Worm (Caenorhabditis elegans) whole organism, early embryonic: ENCODE data around the gene lact-4.

Source experiments
- B0310.2 ChIP-seq: sonication (generic microtip); optimal IDR thresholded peaks from 2 replicates; lab custom pipeline; 2016; ENCODE audit warnings: mild to moderate bottlenecking, missing genetic modification characterization, missing compliant biosample characterization
- F13C5.2 ChIP-seq: sonication (generic microtip); optimal IDR thresholded peaks from 2 replicates; lab custom pipeline; 2017; ENCODE audit warnings: mild to moderate bottlenecking, missing genetic modification characterization, inconsistent platforms, missing compliant biosample characterization
- aly-1 ChIP-seq: sonication (generic microtip); optimal IDR thresholded peaks from 2 replicates; lab custom pipeline; 2016; ENCODE audit warnings: missing genetic modification characterization, missing compliant biosample characterization
- ama-1 ChIP-seq: fragments of 150-350 bp; optimal IDR thresholded peaks from 2 replicates; lab custom pipeline; 2014
- ceh-13 ChIP-seq: fragments of 200-800 bp; sonication (Bioruptor generic); optimal IDR thresholded peaks from 2 replicates; lab custom pipeline; 2018; ENCODE audit warnings: mild to moderate bottlenecking, missing genetic modification characterization, missing compliant biosample characterization
- ceh-36 ChIP-seq: sonication (generic microtip); optimal IDR thresholded peaks from 2 replicates; lab custom pipeline; 2016; ENCODE audit warnings: missing genetic modification characterization, inconsistent platforms, missing compliant biosample characterization
- ets-7 ChIP-seq: sonication (generic microtip); optimal IDR thresholded peaks from 2 replicates; lab custom pipeline; 2016; ENCODE audit warnings: missing genotype, missing genetic modification characterization, missing compliant biosample characterization
- flt-1 ChIP-seq: fragments of 200-800 bp; sonication (Bioruptor generic); IDR thresholded peaks from 2 replicates; pipeline ENCODE4 v1.3.6; 2022; ENCODE audit warnings: missing genetic modification characterization, missing compliant biosample characterization
- hmbx-1 ChIP-seq: sonication (generic microtip); optimal IDR thresholded peaks from 2 replicates; lab custom pipeline; 2016; ENCODE audit warnings: mild to moderate bottlenecking, missing genetic modification characterization, missing compliant biosample characterization
- hmg-4 ChIP-seq: fragments of 200-800 bp; sonication (Bioruptor generic); optimal IDR thresholded peaks from 2 replicates; lab custom pipeline; 2018; ENCODE audit warnings: mild to moderate bottlenecking, missing genetic modification characterization, missing compliant biosample characterization
- hnd-1 ChIP-seq: sonication (generic microtip); optimal IDR thresholded peaks from 2 replicates; lab custom pipeline; 2016; ENCODE audit warnings: missing genetic modification characterization, missing compliant biosample characterization
- pes-1 ChIP-seq: fragments of 200-800 bp; sonication (Bioruptor generic); IDR thresholded peaks from 2 replicates; pipeline ENCODE4 v1.3.6; 2022; ENCODE audit warnings: missing genetic modification reagents, missing genetic modification characterization, missing compliant biosample characterization
- scrt-1 ChIP-seq: fragments of 200-800 bp; sonication (Bioruptor generic); IDR thresholded peaks from 2 replicates; pipeline ENCODE4 v1.3.6; 2022; ENCODE audit warnings: missing genetic modification characterization, missing compliant biosample characterization
- sea-1 ChIP-seq: fragments of 200-800 bp; sonication (Bioruptor generic); conservative IDR thresholded peaks from 2 replicates; pipeline ENCODE4 v1.3.6; 2022; ENCODE audit warnings: missing genetic modification characterization, missing compliant biosample characterization
- tbx-11 ChIP-seq: fragments of 200-800 bp; sonication (Bioruptor generic); IDR thresholded peaks from 2 replicates; pipeline ENCODE4 v1.3.6; 2022; ENCODE audit warnings: missing genetic modification characterization, missing compliant biosample characterization
- tbx-37 ChIP-seq: fragments of 200-800 bp; sonication (Bioruptor generic); conservative IDR thresholded peaks from 2 replicates; pipeline ENCODE4 v1.3.6; 2022; ENCODE audit warnings: missing genetic modification reagents, missing genetic modification characterization, missing compliant biosample characterization
- tra-4 ChIP-seq: sonication (generic microtip); optimal IDR thresholded peaks from 2 replicates; lab custom pipeline; 2017; ENCODE audit warnings: missing genetic modification characterization, missing compliant biosample characterization

Gene lact-4

DNA sequence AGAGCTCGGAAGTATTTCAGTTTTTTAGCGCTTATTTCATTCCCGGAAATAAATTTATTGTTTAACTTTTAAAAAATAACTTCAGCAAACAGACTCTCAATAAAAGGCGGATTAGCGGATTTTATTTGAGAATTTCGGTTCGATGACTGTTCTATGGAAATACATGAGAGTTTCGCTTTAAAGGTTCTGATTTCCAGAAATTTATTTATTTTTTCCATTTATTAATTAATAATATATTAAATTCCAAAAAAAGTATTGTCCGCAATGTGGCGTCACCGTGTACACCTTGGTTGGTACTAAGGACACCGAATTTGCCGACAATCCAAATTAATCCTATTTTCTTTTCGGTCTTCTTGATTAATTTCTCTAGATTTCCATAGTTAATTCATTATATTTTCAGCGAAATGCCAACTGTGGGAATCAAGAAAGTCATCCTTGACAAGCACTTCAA is 15.8 kb downstream of the lact-4 start, which contains the start of gene fars-3:
Gene fars-3 (plus strand): TSS at position 401 of the 451 bp plus-strand sequence.
- peak; percentile 45 for TF ChIP-seq ceh-36
- no peak for TF ChIP-seq hnd-1 (tag; lab: Kevin White, UChicago)
- no peak for TF ChIP-seq hmbx-1 (tag; lab: Kevin White, UChicago)
- no peak for TF ChIP-seq F13C5.2 (tag; lab: Kevin White, UChicago)
- TF ChIP-seq aly-1 (tag; lab: Kevin White, UChicago) = no peak

DNA sequence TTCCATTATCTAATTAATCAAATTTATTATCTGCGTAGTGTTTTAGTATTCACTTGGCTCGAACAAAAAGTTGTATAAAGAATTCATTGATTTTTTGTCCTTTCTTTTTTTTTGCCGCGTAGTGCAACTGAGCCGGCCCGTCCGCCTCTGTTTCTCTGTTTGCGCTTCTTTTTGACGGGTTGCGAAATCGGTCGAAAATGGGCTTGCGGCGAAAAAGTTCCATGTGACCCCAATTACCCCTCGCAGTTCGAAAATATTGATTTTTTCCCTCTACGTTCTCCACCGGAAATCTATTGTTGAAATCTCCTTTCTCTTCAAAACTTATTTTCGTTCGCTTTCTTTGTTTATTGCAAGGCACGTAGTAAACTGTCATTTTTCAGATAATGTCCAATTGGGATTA is 22.8 kb downstream of the lact-4 start, which contains the start of gene zyg-9:
Gene zyg-9 (plus strand): TSS at position 381 of the 400 bp plus-strand sequence.
- TF ChIP-seq B0310.2 (tag; lab: Kevin White, UChicago) = no peak
- no peak for TF ChIP-seq ceh-13 (GFP tag; lab: Kevin White, UChicago)
- no peak for TF ChIP-seq sea-1 (GFP tag; lab: Robert Waterston, UW)

DNA sequence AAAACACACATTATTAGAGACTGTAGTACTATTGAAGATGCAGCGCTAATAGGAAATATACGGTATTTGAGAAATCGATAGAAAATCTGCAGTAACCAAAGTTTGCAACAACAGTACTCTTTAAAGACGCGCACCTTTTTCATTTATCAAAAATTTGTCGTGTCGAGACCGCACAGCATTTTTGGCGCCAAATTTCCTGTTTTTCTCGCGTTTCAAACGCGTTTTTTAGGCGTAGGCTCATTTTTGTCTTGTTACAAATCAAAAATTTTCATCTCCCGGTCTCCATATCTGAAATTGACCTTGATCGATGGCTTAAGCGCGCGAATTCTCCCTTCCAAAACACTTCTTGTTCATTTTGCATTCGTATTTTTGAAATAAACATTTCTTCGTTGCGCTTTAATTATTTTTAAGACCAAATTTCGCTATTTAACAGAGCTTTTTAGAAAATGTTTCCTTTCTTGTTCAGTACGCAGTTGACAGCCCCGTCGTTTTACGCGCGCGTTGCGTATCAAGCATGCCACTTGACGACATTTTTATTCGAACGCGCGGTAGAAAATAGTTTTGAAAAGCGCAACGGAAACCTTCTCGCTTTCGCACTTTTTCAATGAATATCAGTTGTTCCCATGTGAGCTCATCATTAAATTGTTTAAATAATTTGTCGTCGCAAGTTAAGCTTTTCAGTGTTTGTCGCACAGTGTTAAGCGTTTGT is 23.4 kb downstream of the lact-4 start:
- TF ChIP-seq hmg-4 (no peak), flt-1 (GFP tag; lab: Robert Waterston, UW) (no peak), ceh-13 (GFP tag; lab: Kevin White, UChicago) (no peak), tbx-37 (GFP tag; lab: Robert Waterston, UW) (no peak), aly-1 (tag; lab: Kevin White, UChicago) (no peak), hmbx-1 (tag; lab: Kevin White, UChicago) (no peak), tra-4 (tag; lab: Kevin White, UChicago) (no peak), scrt-1 (no peak), pes-1 (GFP tag; lab: Robert Waterston, UW) (no peak), ets-7 (tag; lab: Kevin White, UChicago) (no peak), ceh-36 (no peak), F13C5.2 (tag; lab: Kevin White, UChicago) (no peak)

DNA sequence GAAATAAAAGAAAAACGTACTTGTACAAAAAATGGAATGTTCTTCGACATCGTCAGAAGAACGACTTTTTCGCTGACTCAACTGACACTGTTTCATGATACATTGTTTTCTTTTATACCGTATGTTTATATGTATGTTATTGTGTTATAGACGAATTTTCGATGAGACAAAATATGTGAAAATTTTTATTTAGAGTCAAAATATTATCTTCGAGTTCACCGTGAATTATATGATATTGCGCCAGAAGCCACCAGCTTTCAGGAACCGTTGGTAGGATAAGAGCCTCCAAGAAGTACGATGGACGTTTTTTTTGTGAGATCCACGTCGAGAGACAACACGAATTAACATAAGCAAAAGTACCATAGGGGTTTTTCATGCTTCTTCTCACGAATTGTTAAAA is 24.2 kb downstream of the lact-4 start, which contains the start of gene F22B5.6:
Gene F22B5.6 (minus strand): TSS at position 101 of the 400 bp plus-strand sequence.
- TF ChIP-seq tbx-11 (GFP tag; lab: Robert Waterston, UW) = no peak
- no peak for TF ChIP-seq tbx-37 (GFP tag; lab: Robert Waterston, UW)
- no peak for TF ChIP-seq scrt-1
- TF ChIP-seq B0310.2 (tag; lab: Kevin White, UChicago) = no peak
- no peak for TF ChIP-seq ama-1 (lab: Kevin White, UChicago)
- no peak for TF ChIP-seq hnd-1 (tag; lab: Kevin White, UChicago)

DNA sequence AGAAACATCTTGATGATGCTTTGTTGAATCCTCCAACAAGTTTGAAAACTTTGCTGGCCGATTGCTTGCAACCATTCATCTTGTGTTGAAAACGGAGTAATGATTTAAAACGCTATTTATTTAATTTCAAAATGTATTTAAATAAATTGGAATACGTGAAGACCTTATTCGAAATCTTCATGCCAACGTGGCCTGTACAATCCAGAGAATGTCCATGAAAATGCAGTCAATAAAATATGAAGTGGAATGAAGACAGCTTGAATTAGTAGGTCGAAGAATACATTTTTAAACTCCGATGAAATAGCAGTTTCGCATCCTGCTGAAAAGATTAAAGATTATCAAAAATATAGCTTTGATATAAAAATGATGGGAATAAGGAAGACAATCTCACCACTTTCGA is 25.8 kb downstream of the lact-4 start, which contains the start of gene F22B5.5:
Gene F22B5.5 (minus strand): TSS at position 101 of the 400 bp plus-strand sequence.
- TF ChIP-seq aly-1 (tag; lab: Kevin White, UChicago) = no peak
- TF ChIP-seq hmg-4 = no peak
- no peak for TF ChIP-seq hmbx-1 (tag; lab: Kevin White, UChicago)
- no peak for TF ChIP-seq ceh-13 (GFP tag; lab: Kevin White, UChicago)
- no peak for TF ChIP-seq tbx-11 (GFP tag; lab: Robert Waterston, UW)
- no peak for TF ChIP-seq tbx-37 (GFP tag; lab: Robert Waterston, UW)
- no peak for TF ChIP-seq hnd-1 (tag; lab: Kevin White, UChicago)
- no peak for TF ChIP-seq tra-4 (tag; lab: Kevin White, UChicago)
- TF ChIP-seq ceh-36 = no peak
- no peak for TF ChIP-seq F13C5.2 (tag; lab: Kevin White, UChicago)
- TF ChIP-seq pes-1 (GFP tag; lab: Robert Waterston, UW) = no peak
- TF ChIP-seq scrt-1 = no peak
- TF ChIP-seq sea-1 (GFP tag; lab: Robert Waterston, UW) = no peak
- TF ChIP-seq ama-1 (lab: Kevin White, UChicago) = no peak
- no peak for TF ChIP-seq flt-1 (GFP tag; lab: Robert Waterston, UW)
- no peak for TF ChIP-seq ets-7 (tag; lab: Kevin White, UChicago)
- TF ChIP-seq B0310.2 (tag; lab: Kevin White, UChicago) = no peak

DNA sequence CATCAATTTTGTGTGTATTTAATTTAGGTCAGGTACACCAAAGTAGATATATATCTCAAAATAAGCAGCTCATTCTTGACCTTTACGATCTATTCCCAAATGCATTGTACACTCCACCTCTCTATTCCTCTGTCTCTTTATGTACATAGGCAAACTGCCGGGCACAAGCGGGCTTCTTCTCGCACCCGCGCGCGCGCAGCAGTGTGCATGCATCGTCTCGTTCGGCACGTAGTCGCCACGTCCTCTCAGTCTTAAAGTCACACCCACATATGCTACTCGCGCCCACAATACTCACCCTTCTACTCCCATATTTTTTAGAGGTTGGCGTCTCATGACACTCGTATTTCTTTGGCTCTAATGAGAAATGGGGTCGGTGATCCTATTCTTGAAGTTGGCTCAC is 28.9 kb downstream of the lact-4 start:
- TF ChIP-seq aly-1 (tag; lab: Kevin White, UChicago) (no peak), tbx-37 (GFP tag; lab: Robert Waterston, UW) (no peak), hmbx-1 (tag; lab: Kevin White, UChicago) (no peak), ceh-13 (GFP tag; lab: Kevin White, UChicago) (no peak)

DNA sequence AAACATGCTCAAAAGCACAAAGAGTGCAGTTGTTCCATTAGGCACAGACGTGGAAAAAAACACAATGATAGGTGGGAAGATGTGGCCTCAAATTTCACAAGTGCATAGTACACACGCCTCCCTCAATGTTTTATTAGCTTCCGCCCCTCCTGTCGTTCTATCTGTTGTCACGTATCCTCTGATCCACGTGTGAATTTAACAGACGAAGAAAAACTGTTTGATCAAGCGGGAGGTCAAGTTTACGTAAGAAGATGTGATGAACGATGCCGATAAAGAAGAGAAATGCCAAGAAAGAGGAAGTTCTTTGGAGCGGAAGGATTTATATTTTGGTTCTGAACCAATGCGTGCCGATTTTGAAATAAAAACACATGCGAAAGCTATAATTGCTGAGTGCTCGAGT is 29.5 kb downstream of the lact-4 start:
- TF ChIP-seq pes-1 (GFP tag; lab: Robert Waterston, UW) = no peak

DNA sequence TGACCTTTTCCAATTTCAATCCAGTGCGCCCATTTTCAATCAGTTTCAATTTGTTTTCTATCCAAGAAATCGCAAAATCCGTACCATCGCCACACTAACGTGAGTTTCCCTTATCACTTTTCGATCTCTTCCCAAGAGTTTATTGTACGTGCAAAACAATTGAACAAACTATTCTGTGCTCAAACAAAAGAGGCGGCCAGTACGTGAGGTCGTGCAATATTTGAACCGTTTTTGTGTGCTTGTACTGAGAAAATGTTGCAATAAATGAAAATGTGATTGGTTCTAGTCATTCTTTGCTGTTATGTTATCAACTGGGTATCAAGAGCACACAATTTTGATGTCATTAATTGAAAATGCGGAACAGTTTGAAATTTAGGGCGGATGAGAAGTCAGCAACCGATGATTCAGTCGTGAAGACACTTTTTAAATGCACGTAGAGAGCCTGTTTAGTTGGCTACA is 30.6 kb downstream of the lact-4 start, which contains the start of gene F22B5.4:
Gene F22B5.4 (plus strand): TSS at position 51 of the 459 bp plus-strand sequence.
- no peak for TF ChIP-seq ets-7 (tag; lab: Kevin White, UChicago)
- no peak for TF ChIP-seq hmg-4
- no peak for TF ChIP-seq ama-1 (lab: Kevin White, UChicago)
- no peak for TF ChIP-seq ceh-13 (GFP tag; lab: Kevin White, UChicago)
